Worm (Caenorhabditis elegans) whole organism, L2 larva: Measurements from ENCODE around the gene F09E10.7.
A peak's percentile ranks its signal among the peaks of the same experiment; 100 is the strongest.

ENCODE experiments used
- C34F6.9 ChIP-seq: fragments of 150-350 bp; optimal IDR thresholded peaks from 2 replicates; lab custom pipeline; 2014; ENCODE audit warnings: missing biosample characterization, missing genetic modification characterization
- F13H6.1 ChIP-seq: sonication (generic microtip); optimal IDR thresholded peaks from 2 replicates; lab custom pipeline; 2016; ENCODE audit warnings: missing genetic modification characterization, missing compliant biosample characterization
- R02D3.7 ChIP-seq: fragments of 150-350 bp; optimal IDR thresholded peaks from 2 replicates; lab custom pipeline; 2014; ENCODE audit warnings: missing biosample characterization, missing genetic modification characterization
- Y55F3AM.14 ChIP-seq: fragments of 200-800 bp; sonication (Bioruptor generic); optimal IDR thresholded peaks from 2 replicates; lab custom pipeline; 2018; ENCODE audit warnings: mild to moderate bottlenecking, missing genetic modification characterization, missing compliant biosample characterization
- ZK546.5 ChIP-seq: sonication (generic microtip); optimal IDR thresholded peaks from 2 replicates; lab custom pipeline; 2017; ENCODE audit warnings: missing biosample characterization, missing genetic modification characterization
- alr-1 ChIP-seq: fragments of 150-350 bp; optimal IDR thresholded peaks from 2 replicates; lab custom pipeline; 2014; ENCODE audit warnings: missing biosample characterization, missing genetic modification characterization
- aly-2 ChIP-seq: fragments of 150-350 bp; optimal IDR thresholded peaks from 2 replicates; lab custom pipeline; 2014; ENCODE audit warnings: missing biosample characterization, missing genetic modification characterization
- ama-1 ChIP-seq: fragments of 150-350 bp; optimal IDR thresholded peaks from 2 replicates; lab custom pipeline; 2018; ENCODE audit warnings: inconsistent platforms
- blmp-1 ChIP-seq: sonication (generic microtip); optimal IDR thresholded peaks from 2 replicates; lab custom pipeline; 2017; ENCODE audit warnings: missing genetic modification characterization, mild to moderate bottlenecking, missing compliant biosample characterization, antibody characterized with exemption, moderate library complexity; ENCODE audit not compliant: insufficient read depth
- ceh-16 ChIP-seq: fragments of 150-350 bp; optimal IDR thresholded peaks from 2 replicates; lab custom pipeline; 2014; ENCODE audit warnings: missing biosample characterization, missing genetic modification characterization
- ceh-82 ChIP-seq: fragments of 150-350 bp; optimal IDR thresholded peaks from 2 replicates; lab custom pipeline; 2014; ENCODE audit warnings: missing biosample characterization, missing genetic modification characterization
- crh-2 ChIP-seq: sonication (generic microtip); optimal IDR thresholded peaks from 2 replicates; lab custom pipeline; 2017; ENCODE audit warnings: missing biosample characterization, missing genetic modification characterization
- dmd-4 ChIP-seq: sonication (generic microtip); optimal IDR thresholded peaks from 2 replicates; lab custom pipeline; 2017; ENCODE audit warnings: missing biosample characterization, missing genetic modification characterization
- egl-27 ChIP-seq: sonication (generic microtip); optimal IDR thresholded peaks from 3 replicates; lab custom pipeline; 2017; ENCODE audit warnings: missing biosample characterization, missing genetic modification reagents, missing genetic modification characterization
- elt-1 ChIP-seq: fragments of 150-350 bp; optimal IDR thresholded peaks from 2 replicates; lab custom pipeline; 2014; ENCODE audit warnings: missing biosample characterization, missing genetic modification characterization
- elt-3 ChIP-seq: sonication (generic microtip); optimal IDR thresholded peaks from 2 replicates; lab custom pipeline; 2017; ENCODE audit warnings: missing biosample characterization, missing genetic modification characterization
- fos-1 ChIP-seq: fragments of 150-350 bp; optimal IDR thresholded peaks from 2 replicates; lab custom pipeline; 2014; ENCODE audit warnings: missing biosample characterization, missing genetic modification characterization
- gmeb-1 ChIP-seq: fragments of 150-350 bp; optimal IDR thresholded peaks from 2 replicates; lab custom pipeline; 2014; ENCODE audit warnings: missing biosample characterization, missing genetic modification characterization
- lin-11 ChIP-seq: fragments of 150-350 bp; sonication (generic microtip); optimal IDR thresholded peaks from 2 replicates; lab custom pipeline; 2014; ENCODE audit warnings: missing biosample characterization, missing genetic modification characterization, inconsistent platforms, mixed read lengths
- lin-13 ChIP-seq: fragments of 150-350 bp; optimal IDR thresholded peaks from 2 replicates; lab custom pipeline; 2014; ENCODE audit warnings: missing biosample characterization, missing genetic modification reagents, missing genetic modification characterization
- lin-39 ChIP-seq: fragments of 150-350 bp; optimal IDR thresholded peaks from 2 replicates; lab custom pipeline; 2014; ENCODE audit warnings: missing biosample characterization, missing genetic modification reagents, missing genetic modification characterization
- lsy-2 ChIP-seq, 2 experiments: fragments of 150-350 bp in 1 of 2; sonication (generic microtip) in 1 of 2; optimal IDR thresholded peaks; 2 replicates each; lab custom pipeline; 2014 to 2017; ENCODE audit warnings: missing biosample characterization in 2 of 2, missing genetic modification characterization in 2 of 2
- mab-5 ChIP-seq: fragments of 150-350 bp; optimal IDR thresholded peaks from 2 replicates; lab custom pipeline; 2014; ENCODE audit warnings: missing biosample characterization, missing genetic modification characterization
- mbf-1 ChIP-seq: sonication (generic microtip); optimal IDR thresholded peaks from 2 replicates; lab custom pipeline; 2017; ENCODE audit warnings: missing biosample characterization, missing genetic modification characterization
- mdl-1 ChIP-seq, 2 experiments: fragments of 150-350 bp in 1 of 2; sonication (generic microtip) in 1 of 2; optimal IDR thresholded peaks; 2 replicates each; lab custom pipeline; 2017; ENCODE audit warnings: missing biosample characterization in 2 of 2, missing genetic modification characterization in 2 of 2
- nhr-10 ChIP-seq: sonication (generic microtip); optimal IDR thresholded peaks from 2 replicates; lab custom pipeline; 2017; ENCODE audit warnings: missing biosample characterization, missing genetic modification characterization
- nhr-11 ChIP-seq: fragments of 150-350 bp; optimal IDR thresholded peaks from 2 replicates; lab custom pipeline; 2014; ENCODE audit warnings: missing biosample characterization, missing genetic modification characterization
- nhr-12 ChIP-seq: fragments of 150-350 bp; optimal IDR thresholded peaks from 2 replicates; lab custom pipeline; 2014; ENCODE audit warnings: missing biosample characterization, missing genetic modification characterization
- nhr-129 ChIP-seq: fragments of 150-350 bp; optimal IDR thresholded peaks from 2 replicates; lab custom pipeline; 2014; ENCODE audit warnings: missing biosample characterization, missing genetic modification characterization
- nhr-21 ChIP-seq: fragments of 150-350 bp; optimal IDR thresholded peaks from 2 replicates; lab custom pipeline; 2014; ENCODE audit warnings: missing biosample characterization, missing genetic modification characterization
- nhr-23 ChIP-seq: fragments of 150-350 bp; optimal IDR thresholded peaks from 2 replicates; lab custom pipeline; 2014; ENCODE audit warnings: missing biosample characterization, missing genetic modification reagents, missing genetic modification characterization
- nhr-237 ChIP-seq: fragments of 150-350 bp; optimal IDR thresholded peaks from 2 replicates; lab custom pipeline; 2014; ENCODE audit warnings: missing biosample characterization, missing genetic modification characterization
- nhr-25 ChIP-seq: fragments of 150-350 bp; sonication (generic microtip); optimal IDR thresholded peaks from 3 replicates; lab custom pipeline; 2014; ENCODE audit warnings: missing biosample characterization, missing genetic modification characterization
- nhr-6 ChIP-seq: fragments of 150-350 bp; optimal IDR thresholded peaks from 2 replicates; lab custom pipeline; 2014; ENCODE audit warnings: missing biosample characterization, missing genetic modification characterization
- nhr-77 ChIP-seq: fragments of 150-350 bp; optimal IDR thresholded peaks from 2 replicates; lab custom pipeline; 2014; ENCODE audit warnings: missing biosample characterization, missing genetic modification characterization
- peb-1 ChIP-seq: fragments of 150-350 bp; optimal IDR thresholded peaks from 2 replicates; lab custom pipeline; 2014; ENCODE audit warnings: missing biosample characterization, missing genetic modification characterization
- sem-4 ChIP-seq: fragments of 150-350 bp; optimal IDR thresholded peaks from 2 replicates; lab custom pipeline; 2014; ENCODE audit warnings: missing biosample characterization, missing genetic modification reagents, missing genetic modification characterization
- skn-1 ChIP-seq: sonication (generic microtip); optimal IDR thresholded peaks from 2 replicates; lab custom pipeline; 2017; ENCODE audit warnings: missing biosample characterization, missing genetic modification characterization
- sma-3 ChIP-seq: sonication (generic microtip); optimal IDR thresholded peaks from 2 replicates; lab custom pipeline; 2016; ENCODE audit warnings: missing genetic modification reagents, missing genetic modification characterization, missing compliant biosample characterization
- sma-9 ChIP-seq, 2 experiments: fragments of 150-350 bp in 1 of 2; sonication (generic microtip) in 1 of 2; optimal IDR thresholded peaks; 2 replicates each; lab custom pipeline; 2014 to 2016; ENCODE audit warnings: missing genetic modification characterization in 2 of 2, mild to moderate bottlenecking in 1 of 2, missing biosample characterization in 1 of 2, missing compliant biosample characterization in 1 of 2, missing genetic modification reagents in 1 of 2, moderate library complexity in 1 of 2
- snpc-4 ChIP-seq: fragments of 150-350 bp; optimal IDR thresholded peaks from 2 replicates; lab custom pipeline; 2014; ENCODE audit warnings: missing biosample characterization, missing genetic modification characterization
- unc-39 ChIP-seq: fragments of 150-350 bp; optimal IDR thresholded peaks from 2 replicates; lab custom pipeline; 2014; ENCODE audit warnings: missing biosample characterization, missing genetic modification characterization
- unc-55 ChIP-seq: fragments of 150-350 bp; sonication (generic microtip); optimal IDR thresholded peaks from 3 replicates; lab custom pipeline; 2014; ENCODE audit warnings: missing biosample characterization, missing genetic modification reagents, missing genetic modification characterization
- unc-62 ChIP-seq: fragments of 150-350 bp; optimal IDR thresholded peaks from 2 replicates; lab custom pipeline; 2014; ENCODE audit warnings: missing biosample characterization, missing genetic modification reagents, missing genetic modification characterization
- zag-1 ChIP-seq: fragments of 150-350 bp; optimal IDR thresholded peaks from 2 replicates; lab custom pipeline; 2014; ENCODE audit warnings: missing biosample characterization, missing genetic modification characterization
- ztf-1 ChIP-seq: fragments of 200-800 bp; sonication (Bioruptor generic); conservative IDR thresholded peaks from 2 replicates; pipeline ENCODE4 v1.3.6; 2022; ENCODE audit warnings: missing genetic modification characterization, missing compliant biosample characterization
- ztf-11 ChIP-seq: sonication (generic microtip); optimal IDR thresholded peaks from 2 replicates; lab custom pipeline; 2017; ENCODE audit warnings: missing biosample characterization, missing genetic modification characterization
- ztf-4 ChIP-seq: fragments of 150-350 bp; optimal IDR thresholded peaks from 2 replicates; lab custom pipeline; 2014; ENCODE audit warnings: missing biosample characterization, missing genetic modification characterization

F09E10.7 gene

ce11 chrX:1478569-1478968 lies 23.1 kb downstream of the F09E10.7 start:
- TF ChIP-seq zag-1, result no peak
- no peak for TF ChIP-seq gmeb-1
- no peak for TF ChIP-seq unc-39 (tag; lab: Kevin White, UChicago)
- TF ChIP-seq nhr-10 (tag; lab: Kevin White, UChicago), result no peak

- no peak for TF ChIP-seq lin-11
- no peak for TF ChIP-seq unc-39 (tag; lab: Kevin White, UChicago)
- TF ChIP-seq mbf-1 (tag; lab: Kevin White, UChicago), result no peak
- no peak for TF ChIP-seq lin-39 (tag; lab: Kevin White, UChicago)
- no peak for TF ChIP-seq blmp-1 (tag; lab: Kevin White, UChicago)
- TF ChIP-seq nhr-23 (tag; lab: Kevin White, UChicago), result no peak
- TF ChIP-seq sem-4 (tag; lab: Kevin White, UChicago), result no peak
- TF ChIP-seq sma-3 (GFP tag; lab: Kevin White, UChicago), result peak; percentile 66
- peak; percentile 19 for TF ChIP-seq gmeb-1
- TF ChIP-seq snpc-4 (tag; lab: Kevin White, UChicago), result no peak
- no peak for TF ChIP-seq nhr-77 (tag; lab: Kevin White, UChicago)
- no peak for TF ChIP-seq skn-1 (tag; lab: Kevin White, UChicago)
- no peak for TF ChIP-seq unc-55 (GFP tag; lab: Kevin White, UChicago)
- no peak for TF ChIP-seq nhr-10 (tag; lab: Kevin White, UChicago)
- TF ChIP-seq ztf-1, result no peak
- no peak for TF ChIP-seq nhr-11 (tag; lab: Kevin White, UChicago)
- no peak for TF ChIP-seq C34F6.9
- TF ChIP-seq lin-13 (GFP tag; lab: Kevin White, UChicago), result no peak
- TF ChIP-seq R02D3.7 (tag; lab: Kevin White, UChicago), result no peak
- TF ChIP-seq dmd-4, result no peak
- TF ChIP-seq peb-1 (tag; lab: Kevin White, UChicago), result no peak
- no peak for TF ChIP-seq unc-62 (GFP tag; lab: Kevin White, UChicago)
- TF ChIP-seq crh-2 (tag; lab: Kevin White, UChicago), result peak; percentile 82
- peak; percentile 80 for TF ChIP-seq nhr-21 (tag; lab: Kevin White, UChicago)
- TF ChIP-seq ceh-16 (tag; lab: Kevin White, UChicago), result no peak
- TF ChIP-seq nhr-25 (tag; lab: Kevin White, UChicago), result peak; percentile 43
- TF ChIP-seq nhr-129, result no peak
- TF ChIP-seq alr-1 (tag; lab: Kevin White, UChicago), result no peak
- TF ChIP-seq nhr-237 (tag; lab: Kevin White, UChicago), result no peak
- TF ChIP-seq egl-27 (tag; lab: Kevin White, UChicago), result peak; percentile 69
- no peak for TF ChIP-seq ama-1 (lab: Kevin White, UChicago)
- TF ChIP-seq sma-9 (GFP tag; optimal IDR thresholded peaks at IDR 0.05; lab: Kevin White, UChicago), result peak; percentile 96
- no peak for TF ChIP-seq sma-9 (tag; optimal IDR thresholded peaks at IDR 0.05; lab: Kevin White, UChicago)
- no peak for TF ChIP-seq ztf-11 (tag; lab: Kevin White, UChicago)
- TF ChIP-seq zag-1, result no peak
- no peak for TF ChIP-seq ztf-4 (tag; lab: Kevin White, UChicago)
- peak in 1 of 2 experiments; percentile 85 for TF ChIP-seq mdl-1 (tag; optimal IDR thresholded peaks at IDR 0.05; lab: Kevin White, UChicago)
- TF ChIP-seq ceh-82 (tag; lab: Kevin White, UChicago), result no peak
- no peak for TF ChIP-seq aly-2 (tag; lab: Kevin White, UChicago)
- no peak for TF ChIP-seq mab-5 (tag; lab: Kevin White, UChicago)
- peak; percentile 76 for TF ChIP-seq fos-1 (tag; lab: Kevin White, UChicago)
- TF ChIP-seq nhr-12 (tag; lab: Kevin White, UChicago), result no peak
- peak; percentile 40 for TF ChIP-seq F13H6.1 (tag; lab: Kevin White, UChicago)
- no peak for TF ChIP-seq nhr-6 (tag; lab: Kevin White, UChicago)
- TF ChIP-seq elt-3 (tag; lab: Kevin White, UChicago), result no peak
- peak in 1 of 2 experiments; percentile 33 for TF ChIP-seq lsy-2 (tag; optimal IDR thresholded peaks at IDR 0.05; lab: Kevin White, UChicago)
- no peak for TF ChIP-seq Y55F3AM.14 (GFP tag; lab: Kevin White, UChicago)
- no peak for TF ChIP-seq ZK546.5
- TF ChIP-seq elt-1 (tag; lab: Kevin White, UChicago), result no peak
These were observed 23.7 kb downstream of the F09E10.7 start for ce11 chrX:1477932-1478331.
